Worm (Caenorhabditis elegans) whole organism, early embryonic: ENCODE data around the gene Y17G7B.20.

ENCODE experiments used
- F13C5.2 ChIP-seq: sonication (generic microtip); optimal IDR thresholded peaks from 2 replicates; lab custom pipeline; 2017; ENCODE audit warnings: mild to moderate bottlenecking, missing genetic modification characterization, inconsistent platforms, missing compliant biosample characterization
- ama-1 ChIP-seq: fragments of 150-350 bp; optimal IDR thresholded peaks from 2 replicates; lab custom pipeline; 2014
- ceh-36 ChIP-seq: sonication (generic microtip); optimal IDR thresholded peaks from 2 replicates; lab custom pipeline; 2016; ENCODE audit warnings: missing genetic modification characterization, inconsistent platforms, missing compliant biosample characterization
- flt-1 ChIP-seq: fragments of 200-800 bp; sonication (Bioruptor generic); IDR thresholded peaks from 2 replicates; pipeline ENCODE4 v1.3.6; 2022; ENCODE audit warnings: missing genetic modification characterization, missing compliant biosample characterization
- hmg-4 ChIP-seq: fragments of 200-800 bp; sonication (Bioruptor generic); optimal IDR thresholded peaks from 2 replicates; lab custom pipeline; 2018; ENCODE audit warnings: mild to moderate bottlenecking, missing genetic modification characterization, missing compliant biosample characterization
- pes-1 ChIP-seq: fragments of 200-800 bp; sonication (Bioruptor generic); IDR thresholded peaks from 2 replicates; pipeline ENCODE4 v1.3.6; 2022; ENCODE audit warnings: missing genetic modification reagents, missing genetic modification characterization, missing compliant biosample characterization

DNA sequence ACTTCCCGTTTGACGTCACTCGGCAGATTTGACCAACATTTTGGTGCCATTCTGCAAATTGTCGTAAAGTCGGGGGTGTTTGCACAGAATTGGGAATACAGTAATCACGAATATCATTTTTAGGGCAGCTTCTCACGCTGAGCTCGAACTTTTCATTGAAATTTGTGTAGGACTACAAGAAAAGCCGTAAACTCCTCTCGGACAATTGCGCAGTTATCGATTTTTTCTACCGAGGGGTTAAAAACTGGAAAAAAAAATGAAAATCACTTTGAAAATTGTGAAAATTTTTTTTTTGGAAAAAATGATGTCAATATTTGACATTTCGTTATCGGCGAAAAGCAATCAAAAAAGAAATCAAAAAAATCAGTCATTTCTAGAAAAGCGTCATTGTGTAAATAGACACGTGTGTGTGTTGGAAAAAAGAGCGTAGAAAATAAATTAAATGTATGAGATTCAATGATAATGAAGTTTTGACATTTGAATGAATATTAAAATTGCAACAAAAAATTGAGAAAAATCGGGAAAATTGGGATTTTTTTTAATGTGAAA is 48.1 kb upstream of the Y17G7B.20 start, which contains the start of gene Y17G7B.8:
- TF ChIP-seq hmg-4 (GFP tag; lab: Kevin White, UChicago) (no peak), flt-1 (GFP tag; lab: Robert Waterston, UW) (no peak), ama-1 (lab: Kevin White, UChicago) (no peak), F13C5.2 (no peak), pes-1 (GFP tag; lab: Robert Waterston, UW) (no peak), ceh-36 (tag; lab: Kevin White, UChicago) (no peak)
